Worm (Caenorhabditis elegans) whole organism, L2 larva: Measurements from ENCODE around the gene F16B3.2.

Experiments
- C34F6.9 ChIP-seq: fragments of 150-350 bp; optimal IDR thresholded peaks from 2 replicates; lab custom pipeline; 2014; ENCODE audit warnings: missing biosample characterization, missing genetic modification characterization
- F13H6.1 ChIP-seq: sonication (generic microtip); optimal IDR thresholded peaks from 2 replicates; lab custom pipeline; 2016; ENCODE audit warnings: missing genetic modification characterization, missing compliant biosample characterization
- R02D3.7 ChIP-seq: fragments of 150-350 bp; optimal IDR thresholded peaks from 2 replicates; lab custom pipeline; 2014; ENCODE audit warnings: missing biosample characterization, missing genetic modification characterization
- Y55F3AM.14 ChIP-seq: fragments of 200-800 bp; sonication (Bioruptor generic); optimal IDR thresholded peaks from 2 replicates; lab custom pipeline; 2018; ENCODE audit warnings: mild to moderate bottlenecking, missing genetic modification characterization, missing compliant biosample characterization
- ZK546.5 ChIP-seq: sonication (generic microtip); optimal IDR thresholded peaks from 2 replicates; lab custom pipeline; 2017; ENCODE audit warnings: missing biosample characterization, missing genetic modification characterization
- aly-2 ChIP-seq: fragments of 150-350 bp; optimal IDR thresholded peaks from 2 replicates; lab custom pipeline; 2014; ENCODE audit warnings: missing biosample characterization, missing genetic modification characterization
- ceh-16 ChIP-seq: fragments of 150-350 bp; optimal IDR thresholded peaks from 2 replicates; lab custom pipeline; 2014; ENCODE audit warnings: missing biosample characterization, missing genetic modification characterization
- ceh-82 ChIP-seq: fragments of 150-350 bp; optimal IDR thresholded peaks from 2 replicates; lab custom pipeline; 2014; ENCODE audit warnings: missing biosample characterization, missing genetic modification characterization
- crh-2 ChIP-seq: sonication (generic microtip); optimal IDR thresholded peaks from 2 replicates; lab custom pipeline; 2017; ENCODE audit warnings: missing biosample characterization, missing genetic modification characterization
- dmd-4 ChIP-seq: sonication (generic microtip); optimal IDR thresholded peaks from 2 replicates; lab custom pipeline; 2017; ENCODE audit warnings: missing biosample characterization, missing genetic modification characterization
- egl-27 ChIP-seq: sonication (generic microtip); optimal IDR thresholded peaks from 3 replicates; lab custom pipeline; 2017; ENCODE audit warnings: missing biosample characterization, missing genetic modification reagents, missing genetic modification characterization
- elt-3 ChIP-seq: sonication (generic microtip); optimal IDR thresholded peaks from 2 replicates; lab custom pipeline; 2017; ENCODE audit warnings: missing biosample characterization, missing genetic modification characterization
- fos-1 ChIP-seq: fragments of 150-350 bp; optimal IDR thresholded peaks from 2 replicates; lab custom pipeline; 2014; ENCODE audit warnings: missing biosample characterization, missing genetic modification characterization
- lin-13 ChIP-seq: fragments of 150-350 bp; optimal IDR thresholded peaks from 2 replicates; lab custom pipeline; 2014; ENCODE audit warnings: missing biosample characterization, missing genetic modification reagents, missing genetic modification characterization
- lsy-2 ChIP-seq, 2 experiments: fragments of 150-350 bp in 1 of 2; sonication (generic microtip) in 1 of 2; optimal IDR thresholded peaks; 2 replicates each; lab custom pipeline; 2014 to 2017; ENCODE audit warnings: missing biosample characterization in 2 of 2, missing genetic modification characterization in 2 of 2
- mab-5 ChIP-seq: fragments of 150-350 bp; optimal IDR thresholded peaks from 2 replicates; lab custom pipeline; 2014; ENCODE audit warnings: missing biosample characterization, missing genetic modification characterization
- mbf-1 ChIP-seq: sonication (generic microtip); optimal IDR thresholded peaks from 2 replicates; lab custom pipeline; 2017; ENCODE audit warnings: missing biosample characterization, missing genetic modification characterization
- mdl-1 ChIP-seq, 2 experiments: fragments of 150-350 bp in 1 of 2; sonication (generic microtip) in 1 of 2; optimal IDR thresholded peaks; 2 replicates each; lab custom pipeline; 2017; ENCODE audit warnings: missing biosample characterization in 2 of 2, missing genetic modification characterization in 2 of 2
- nhr-10 ChIP-seq: sonication (generic microtip); optimal IDR thresholded peaks from 2 replicates; lab custom pipeline; 2017; ENCODE audit warnings: missing biosample characterization, missing genetic modification characterization
- nhr-21 ChIP-seq: fragments of 150-350 bp; optimal IDR thresholded peaks from 2 replicates; lab custom pipeline; 2014; ENCODE audit warnings: missing biosample characterization, missing genetic modification characterization
- nhr-23 ChIP-seq: fragments of 150-350 bp; optimal IDR thresholded peaks from 2 replicates; lab custom pipeline; 2014; ENCODE audit warnings: missing biosample characterization, missing genetic modification reagents, missing genetic modification characterization
- nhr-6 ChIP-seq: fragments of 150-350 bp; optimal IDR thresholded peaks from 2 replicates; lab custom pipeline; 2014; ENCODE audit warnings: missing biosample characterization, missing genetic modification characterization
- peb-1 ChIP-seq: fragments of 150-350 bp; optimal IDR thresholded peaks from 2 replicates; lab custom pipeline; 2014; ENCODE audit warnings: missing biosample characterization, missing genetic modification characterization
- sem-4 ChIP-seq: fragments of 150-350 bp; optimal IDR thresholded peaks from 2 replicates; lab custom pipeline; 2014; ENCODE audit warnings: missing biosample characterization, missing genetic modification reagents, missing genetic modification characterization
- sma-9 ChIP-seq, 2 experiments: fragments of 150-350 bp in 1 of 2; sonication (generic microtip) in 1 of 2; optimal IDR thresholded peaks; 2 replicates each; lab custom pipeline; 2014 to 2016; ENCODE audit warnings: missing genetic modification characterization in 2 of 2, mild to moderate bottlenecking in 1 of 2, missing biosample characterization in 1 of 2, missing compliant biosample characterization in 1 of 2, missing genetic modification reagents in 1 of 2, moderate library complexity in 1 of 2
- unc-55 ChIP-seq: fragments of 150-350 bp; sonication (generic microtip); optimal IDR thresholded peaks from 3 replicates; lab custom pipeline; 2014; ENCODE audit warnings: missing biosample characterization, missing genetic modification reagents, missing genetic modification characterization
- zag-1 ChIP-seq: fragments of 150-350 bp; optimal IDR thresholded peaks from 2 replicates; lab custom pipeline; 2014; ENCODE audit warnings: missing biosample characterization, missing genetic modification characterization
- ztf-11 ChIP-seq: sonication (generic microtip); optimal IDR thresholded peaks from 2 replicates; lab custom pipeline; 2017; ENCODE audit warnings: missing biosample characterization, missing genetic modification characterization

Gene F16B3.2

ce11 chrV:1355297-1355696, 40.4 kb downstream of the F16B3.2 start:
- no peak for TF ChIP-seq fos-1 (tag; lab: Kevin White, UChicago)
- no peak for TF ChIP-seq aly-2 (tag; lab: Kevin White, UChicago)
- no peak for TF ChIP-seq nhr-6
- no peak for TF ChIP-seq mbf-1 (tag; lab: Kevin White, UChicago)
- no peak for TF ChIP-seq nhr-10
- no peak for TF ChIP-seq crh-2 (tag; lab: Kevin White, UChicago)
- no peak for TF ChIP-seq R02D3.7 (tag; lab: Kevin White, UChicago)

ce11 chrV:1358051-1358450, 43.1 kb downstream of the F16B3.2 start, which contains the start of gene Y75B7AL.2:
Gene Y75B7AL.2 (minus strand): TSS chrV:1358151.
- TF ChIP-seq zag-1 (tag; lab: Kevin White, UChicago) (no peak), dmd-4 (tag; lab: Kevin White, UChicago) (no peak), ztf-11 (tag; lab: Kevin White, UChicago) (no peak), F13H6.1 (tag; lab: Kevin White, UChicago) (no peak), lin-13 (GFP tag; lab: Kevin White, UChicago) (no peak), nhr-6 (no peak), C34F6.9 (tag; lab: Kevin White, UChicago) (no peak), sma-9 (GFP tag; optimal IDR thresholded peaks at IDR 0.05; lab: Kevin White, UChicago) (no peak), sma-9 (tag; optimal IDR thresholded peaks at IDR 0.05; lab: Kevin White, UChicago) (no peak), nhr-21 (no peak), nhr-23 (tag; lab: Kevin White, UChicago) (no peak)
- TF ChIP-seq, all 48 proteins: peak for 0

- TF ChIP-seq lin-13 (GFP tag; lab: Kevin White, UChicago) (no peak), ZK546.5 (tag; lab: Kevin White, UChicago) (no peak), mdl-1 (tag; optimal IDR thresholded peaks at IDR 0.05; lab: Kevin White, UChicago) (no peak), sem-4 (tag; lab: Kevin White, UChicago) (no peak), Y55F3AM.14 (GFP tag; lab: Kevin White, UChicago) (no peak), ceh-16 (tag; lab: Kevin White, UChicago) (no peak), nhr-6 (no peak)
Measured at ce11 chrV:1362027-1362426, 47.1 kb downstream of the F16B3.2 start.

ce11 chrV:1364346-1364745, 49.4 kb downstream of the F16B3.2 start:
- TF ChIP-seq ceh-82 (no peak), unc-55 (GFP tag; lab: Kevin White, UChicago) (peak; percentile 18), lsy-2 (tag; optimal IDR thresholded peaks at IDR 0.05; lab: Kevin White, UChicago) (peak in 1 of 2 experiments; percentile 13), elt-3 (tag; lab: Kevin White, UChicago) (no peak), egl-27 (tag; lab: Kevin White, UChicago) (no peak), Y55F3AM.14 (GFP tag; lab: Kevin White, UChicago) (peak; percentile 40), C34F6.9 (tag; lab: Kevin White, UChicago) (no peak), zag-1 (tag; lab: Kevin White, UChicago) (peak; percentile 63), peb-1 (tag; lab: Kevin White, UChicago) (no peak), mab-5 (peak; percentile 10)
